Worm (Caenorhabditis elegans) whole organism, L4 larva: ENCODE data around the gene ZK1236.1.
A peak's percentile ranks its signal among the peaks of the same experiment; 100 is the strongest.

ENCODE experiments used
- D1046.2 ChIP-seq: fragments of 200-800 bp; sonication (Bioruptor generic); IDR thresholded peaks from 2 replicates; pipeline ENCODE4 v1.3.6; 2022; ENCODE audit warnings: missing genetic modification characterization, missing compliant biosample characterization
- F26F4.8 ChIP-seq: fragments of 200-800 bp; sonication (Bioruptor generic); conservative IDR thresholded peaks from 2 replicates; pipeline ENCODE4 v1.3.6; 2022; ENCODE audit warnings: missing genetic modification characterization, missing compliant biosample characterization
- F37D6.2 ChIP-seq: sonication (generic microtip); optimal IDR thresholded peaks from 2 replicates; lab custom pipeline; 2016; ENCODE audit warnings: mild to moderate bottlenecking, missing genetic modification characterization, missing compliant biosample characterization
- F44E2.7 ChIP-seq: fragments of 200-800 bp; sonication (Bioruptor generic); IDR thresholded peaks from 2 replicates; pipeline ENCODE4 v2.1.2; 2022; ENCODE audit warnings: missing genetic modification characterization, missing compliant biosample characterization
- T20F7.1 ChIP-seq: fragments of 200-800 bp; sonication (Bioruptor generic); optimal IDR thresholded peaks from 2 replicates; lab custom pipeline; 2018; ENCODE audit warnings: mild to moderate bottlenecking, missing genetic modification characterization, missing compliant biosample characterization
- Y5F2A.4 ChIP-seq: fragments of 200-800 bp; sonication (Bioruptor generic); optimal IDR thresholded peaks from 2 replicates; lab custom pipeline; 2018; ENCODE audit warnings: mild to moderate bottlenecking, missing genetic modification characterization, missing compliant biosample characterization
- Y75B8A.6 ChIP-seq: fragments of 200-800 bp; sonication (Bioruptor generic); IDR thresholded peaks from 2 replicates; pipeline ENCODE4 v1.3.6; 2022; ENCODE audit warnings: missing genetic modification reagents, missing genetic modification characterization, missing compliant biosample characterization
- ZK337.2 ChIP-seq: fragments of 200-800 bp; sonication (Bioruptor generic); IDR thresholded peaks from 2 replicates; pipeline ENCODE4 v1.3.6; 2022; ENCODE audit warnings: missing genetic modification reagents, missing genetic modification characterization, missing compliant biosample characterization
- aha-1 ChIP-seq: fragments of 150-350 bp; peaks from one replicate; lab custom pipeline; 2014; ENCODE audit warnings: missing biosample characterization, missing genetic modification characterization
- aly-2 ChIP-seq: sonication (generic microtip); optimal IDR thresholded peaks from 2 replicates; lab custom pipeline; 2018; ENCODE audit warnings: missing biosample characterization, missing genetic modification characterization
- ama-1 ChIP-seq: fragments of 150-350 bp; optimal IDR thresholded peaks from 2 replicates; lab custom pipeline; 2014; ENCODE audit warnings: inconsistent platforms, mixed read lengths
- ceh-32 ChIP-seq: sonication (generic microtip); optimal IDR thresholded peaks from 2 replicates; lab custom pipeline; 2016; ENCODE audit warnings: mild to moderate bottlenecking, missing genetic modification characterization, missing compliant biosample characterization; ENCODE audit not compliant: poor library complexity
- ceh-44 ChIP-seq: fragments of 200-800 bp; sonication (Bioruptor generic); IDR thresholded peaks from 2 replicates; pipeline ENCODE4 v1.3.6; 2022; ENCODE audit warnings: missing genetic modification reagents, missing genetic modification characterization, missing compliant biosample characterization
- ceh-82 ChIP-seq: sonication (generic microtip); optimal IDR thresholded peaks from 2 replicates; lab custom pipeline; 2017; ENCODE audit warnings: missing biosample characterization, missing genetic modification characterization
- ces-1 ChIP-seq: fragments of 150-350 bp; sonication (generic microtip); optimal IDR thresholded peaks from 4 replicates; lab custom pipeline; 2014; ENCODE audit warnings: missing biosample characterization, missing genetic modification reagents, missing genetic modification characterization
- daf-12 ChIP-seq: fragments of 150-350 bp; optimal IDR thresholded peaks from 2 replicates; lab custom pipeline; 2014; ENCODE audit warnings: missing biosample characterization, missing genetic modification reagents, missing genetic modification characterization
- daf-16 ChIP-seq, 3 experiments: sonication (generic microtip); optimal IDR thresholded peaks; 2 replicates each; lab custom pipeline; 2016 to 2017; ENCODE audit warnings: missing genetic modification characterization in 3 of 3, missing genetic modification reagents in 3 of 3, mild to moderate bottlenecking in 2 of 3, missing compliant biosample characterization in 2 of 3, missing biosample characterization in 1 of 3, moderate library complexity in 1 of 3
- dmd-6 ChIP-seq: fragments of 200-800 bp; sonication (Bioruptor generic); IDR thresholded peaks from 2 replicates; pipeline ENCODE4 v1.3.6; 2022; ENCODE audit warnings: missing genetic modification reagents, missing genetic modification characterization, missing compliant biosample characterization
- dmd-8 ChIP-seq: fragments of 200-800 bp; sonication (Bioruptor generic); IDR thresholded peaks from 2 replicates; pipeline ENCODE4 v1.3.6; 2022; ENCODE audit warnings: missing genetic modification characterization, missing compliant biosample characterization
- dpl-1 ChIP-seq: fragments of 150-350 bp; optimal IDR thresholded peaks from 2 replicates; lab custom pipeline; 2014; ENCODE audit warnings: missing biosample characterization, missing genetic modification reagents, missing genetic modification characterization
- dve-1 ChIP-seq: sonication (generic microtip); optimal IDR thresholded peaks from 2 replicates; lab custom pipeline; 2017; ENCODE audit warnings: antibody characterized with exemption, mild to moderate bottlenecking, missing genetic modification characterization, missing compliant biosample characterization; ENCODE audit not compliant: insufficient read depth
- fkh-10 ChIP-seq: fragments of 150-350 bp; optimal IDR thresholded peaks from 2 replicates; lab custom pipeline; 2014; ENCODE audit warnings: missing biosample characterization, missing genetic modification reagents, missing genetic modification characterization
- fos-1 ChIP-seq: fragments of 150-350 bp; optimal IDR thresholded peaks from 2 replicates; lab custom pipeline; 2014; ENCODE audit warnings: missing biosample characterization, missing genetic modification characterization
- hlh-30 ChIP-seq: sonication (generic microtip); optimal IDR thresholded peaks from 2 replicates; lab custom pipeline; 2017; ENCODE audit warnings: antibody characterized with exemption, mild to moderate bottlenecking, missing genetic modification characterization, missing compliant biosample characterization; ENCODE audit not compliant: insufficient read depth
- lim-7 ChIP-seq: fragments of 200-800 bp; sonication (Bioruptor generic); IDR thresholded peaks from 2 replicates; pipeline ENCODE4 v1.3.6; 2022; ENCODE audit warnings: missing genetic modification characterization, missing compliant biosample characterization
- lin-1 ChIP-seq: fragments of 200-800 bp; sonication (Bioruptor generic); IDR thresholded peaks from 2 replicates; pipeline ENCODE4 v1.3.6; 2022; ENCODE audit warnings: missing genetic modification reagents, missing genetic modification characterization, missing compliant biosample characterization
- lin-29 ChIP-seq: fragments of 200-800 bp; sonication (Bioruptor generic); IDR thresholded peaks from 2 replicates; pipeline ENCODE4 v1.3.6; 2022; ENCODE audit warnings: missing genetic modification reagents, missing genetic modification characterization, missing compliant biosample characterization
- lin-38 ChIP-seq: fragments of 200-800 bp; sonication (Bioruptor generic); IDR thresholded peaks from 2 replicates; pipeline ENCODE4 v1.3.6; 2022; ENCODE audit warnings: missing genetic modification reagents, missing genetic modification characterization, missing compliant biosample characterization
- lin-39 ChIP-seq: fragments of 150-350 bp; optimal IDR thresholded peaks from 2 replicates; lab custom pipeline; 2014; ENCODE audit warnings: missing biosample characterization, missing genetic modification reagents, missing genetic modification characterization
- madf-5 ChIP-seq, 2 experiments: fragments of 200-800 bp; sonication (Bioruptor generic); IDR thresholded peaks; 2 replicates each; pipeline ENCODE4 v1.3.6; 2022; ENCODE audit warnings: missing compliant biosample characterization in 2 of 2, missing genetic modification characterization in 2 of 2
- madf-9 ChIP-seq: fragments of 200-800 bp; sonication (Bioruptor generic); conservative IDR thresholded peaks from 2 replicates; pipeline ENCODE4 v1.3.6; 2022; ENCODE audit warnings: missing genetic modification reagents, missing genetic modification characterization, missing compliant biosample characterization
- mep-1 ChIP-seq: fragments of 150-350 bp; sonication (generic microtip); optimal IDR thresholded peaks from 3 replicates; lab custom pipeline; 2014; ENCODE audit warnings: missing biosample characterization, missing genetic modification characterization
- nhr-10 ChIP-seq: fragments of 150-350 bp; optimal IDR thresholded peaks from 2 replicates; lab custom pipeline; 2014; ENCODE audit warnings: missing biosample characterization, missing genetic modification characterization
- nhr-102 ChIP-seq: sonication (generic microtip); optimal IDR thresholded peaks from 2 replicates; lab custom pipeline; 2016; ENCODE audit warnings: mild to moderate bottlenecking, missing genetic modification characterization, moderate library complexity, missing compliant biosample characterization
- nhr-111 ChIP-seq: fragments of 200-800 bp; sonication (Bioruptor generic); optimal IDR thresholded peaks from 2 replicates; lab custom pipeline; 2018; ENCODE audit warnings: mild to moderate bottlenecking, missing genetic modification characterization, missing compliant biosample characterization
- nhr-237 ChIP-seq: sonication (generic microtip); optimal IDR thresholded peaks from 2 replicates; lab custom pipeline; 2017; ENCODE audit warnings: missing biosample characterization, missing genetic modification characterization
- nhr-48 ChIP-seq: sonication (generic microtip); optimal IDR thresholded peaks from 2 replicates; lab custom pipeline; 2016; ENCODE audit warnings: mild to moderate bottlenecking, missing genetic modification characterization, missing compliant biosample characterization
- nhr-6 ChIP-seq: fragments of 150-350 bp; optimal IDR thresholded peaks from 2 replicates; lab custom pipeline; 2014; ENCODE audit warnings: missing biosample characterization, missing genetic modification characterization
- nhr-76 ChIP-seq: fragments of 150-350 bp; optimal IDR thresholded peaks from 2 replicates; lab custom pipeline; 2014; ENCODE audit warnings: missing biosample characterization, missing genetic modification characterization
- nhr-77 ChIP-seq: fragments of 150-350 bp; optimal IDR thresholded peaks from 2 replicates; lab custom pipeline; 2014; ENCODE audit warnings: missing biosample characterization, missing genetic modification characterization
- php-3 ChIP-seq: fragments of 200-800 bp; sonication (Bioruptor generic); IDR thresholded peaks from 2 replicates; pipeline ENCODE4 v1.3.6; 2022; ENCODE audit warnings: missing genetic modification reagents, missing genetic modification characterization, missing compliant biosample characterization
- pqm-1 ChIP-seq: sonication (generic microtip); optimal IDR thresholded peaks from 2 replicates; lab custom pipeline; 2017; ENCODE audit warnings: missing biosample characterization, missing genetic modification characterization
- rbr-2 ChIP-seq: sonication (generic microtip); optimal IDR thresholded peaks from 2 replicates; lab custom pipeline; 2016; ENCODE audit warnings: missing genotype, missing genetic modification characterization, missing compliant biosample characterization
- saeg-2 ChIP-seq: fragments of 200-800 bp; sonication (Bioruptor generic); IDR thresholded peaks from 2 replicates; pipeline ENCODE4 v1.3.6; 2022; ENCODE audit warnings: missing genetic modification reagents, missing genetic modification characterization, missing compliant biosample characterization
- sdz-12 ChIP-seq: fragments of 200-800 bp; sonication (Bioruptor generic); optimal IDR thresholded peaks from 2 replicates; lab custom pipeline; 2018; ENCODE audit warnings: mild to moderate bottlenecking, missing genetic modification characterization, missing compliant biosample characterization
- set-16 ChIP-seq: fragments of 200-800 bp; sonication (Bioruptor generic); IDR thresholded peaks from 2 replicates; pipeline ENCODE4 v1.3.6; 2022; ENCODE audit warnings: missing genetic modification reagents, missing genetic modification characterization, missing compliant biosample characterization
- skn-1 ChIP-seq: fragments of 150-350 bp; optimal IDR thresholded peaks from 2 replicates; lab custom pipeline; 2014; ENCODE audit warnings: missing biosample characterization, missing genetic modification characterization
- unc-130 ChIP-seq: sonication (generic microtip); optimal IDR thresholded peaks from 2 replicates; lab custom pipeline; 2016; ENCODE audit warnings: missing genetic modification reagents, missing genetic modification characterization, missing compliant biosample characterization
- unc-39 ChIP-seq: sonication (generic microtip); optimal IDR thresholded peaks from 2 replicates; lab custom pipeline; 2017; ENCODE audit warnings: missing biosample characterization, missing genetic modification characterization
- vab-7 ChIP-seq: fragments of 200-800 bp; sonication (Bioruptor generic); IDR thresholded peaks from 2 replicates; pipeline ENCODE4 v1.3.6; 2022; ENCODE audit warnings: missing genetic modification reagents, missing genetic modification characterization, missing compliant biosample characterization
- zip-11 ChIP-seq: fragments of 200-800 bp; sonication (Bioruptor generic); IDR thresholded peaks from 2 replicates; pipeline ENCODE4 v1.3.6; 2022; ENCODE audit warnings: missing genetic modification characterization, missing compliant biosample characterization

ZK1236.1 gene

DNA sequence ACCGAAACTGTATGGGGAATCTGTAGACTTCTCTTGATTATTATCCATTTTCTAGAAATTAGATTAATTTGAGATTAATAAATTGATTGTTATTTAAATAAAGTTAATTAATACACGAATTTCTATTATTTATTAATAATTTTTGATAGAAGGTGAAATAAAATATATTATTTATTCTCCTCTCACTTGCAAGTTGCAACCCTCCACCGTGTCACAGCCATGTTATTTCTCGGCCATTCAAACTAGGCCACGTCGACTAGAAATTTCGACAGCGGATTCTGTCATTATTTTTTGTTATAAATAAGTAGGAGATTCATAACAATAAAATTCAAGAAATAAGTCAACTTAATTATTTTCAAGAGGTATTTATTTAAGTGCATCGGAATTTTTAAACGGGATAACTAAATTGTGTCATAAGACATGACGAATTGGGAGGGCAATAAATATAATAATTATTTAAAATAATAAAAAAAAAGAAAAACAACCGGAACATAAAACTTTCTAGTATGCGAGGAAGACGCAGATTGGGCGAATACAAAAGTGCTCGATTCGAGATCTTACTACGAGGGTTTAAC, 14.5 kb downstream of the ZK1236.1 start, which contains the start of gene ufbp-1 (continued):
- peak; percentile 14; the same call in 1 of the 2 replicates for TF ChIP-seq ceh-44
- TF ChIP-seq F37D6.2 (tag; lab: Kevin White, UChicago), result peak; percentile 8
- peak; percentile 77 for TF ChIP-seq Y5F2A.4 (GFP tag; lab: Kevin White, UChicago)
- TF ChIP-seq rbr-2 (tag; lab: Kevin White, UChicago), result peak; percentile 26
- TF ChIP-seq ceh-82 (tag; lab: Kevin White, UChicago), result no peak
- TF ChIP-seq nhr-76 (tag; lab: Kevin White, UChicago), result no peak
- peak; percentile 96 for TF ChIP-seq mep-1
- peak; percentile 41; the same call in 1 of the 2 replicates for TF ChIP-seq lin-29 (GFP tag; lab: Robert Waterston, UW)
- peak; percentile 49 to 61 for TF ChIP-seq daf-16 (GFP tag; optimal IDR thresholded peaks at IDR 0.05; lab: Kevin White, UChicago)
- TF ChIP-seq daf-16 (tag; optimal IDR thresholded peaks at IDR 0.05; lab: Kevin White, UChicago), result peak; percentile 86
- TF ChIP-seq dpl-1, result peak; percentile 61
- TF ChIP-seq nhr-77 (tag; lab: Kevin White, UChicago), result no peak
- no peak for TF ChIP-seq D1046.2 (GFP tag; lab: Robert Waterston, UW)
- TF ChIP-seq madf-5 (GFP tag; IDR thresholded peaks at IDR 0.05; lab: Robert Waterston, UW), result peak in 1 of 2 experiments; percentile 24; a peak in 2 of 4 replicates
- no peak for TF ChIP-seq unc-39 (tag; lab: Kevin White, UChicago)
- peak; percentile 34 for TF ChIP-seq nhr-111
- TF ChIP-seq pqm-1 (tag; lab: Kevin White, UChicago), result no peak
- no peak for TF ChIP-seq F26F4.8 (GFP tag; lab: Robert Waterston, UW)
- TF ChIP-seq nhr-48 (tag; lab: Kevin White, UChicago), result peak; percentile 18
- TF ChIP-seq dmd-6 (GFP tag; lab: Robert Waterston, UW), result peak; percentile 51; the same call in 1 of the 2 replicates
- TF ChIP-seq nhr-10 (tag; lab: Kevin White, UChicago), result no peak
- TF ChIP-seq php-3 (GFP tag; lab: Robert Waterston, UW), result peak; percentile 79
- no peak for TF ChIP-seq aha-1 (tag; lab: Kevin White, UChicago)
- peak; percentile 68 for TF ChIP-seq nhr-102 (tag; lab: Kevin White, UChicago)
- peak; percentile 65 for TF ChIP-seq ama-1
- peak; percentile 34 for TF ChIP-seq hlh-30 (tag; lab: Kevin White, UChicago)
- no peak for TF ChIP-seq ces-1 (GFP tag; lab: Kevin White, UChicago)
- TF ChIP-seq Y75B8A.6 (GFP tag; lab: Robert Waterston, UW), result peak; percentile 52; the same call in 1 of the 2 replicates
- no peak for TF ChIP-seq ceh-32 (tag; lab: Kevin White, UChicago)
- TF ChIP-seq unc-130 (GFP tag; lab: Kevin White, UChicago), result peak; percentile 58
- peak; percentile 72 for TF ChIP-seq aly-2 (tag; lab: Kevin White, UChicago)
- no peak for TF ChIP-seq fos-1 (tag; lab: Kevin White, UChicago)
- no peak for TF ChIP-seq F44E2.7 (GFP tag; lab: Robert Waterston, UW)
- no peak for TF ChIP-seq dmd-8 (GFP tag; lab: Robert Waterston, UW)
- TF ChIP-seq saeg-2, result peak; percentile 74
- no peak; the same call in 1 of the 2 replicates for TF ChIP-seq vab-7 (GFP tag; lab: Robert Waterston, UW)
- TF ChIP-seq daf-12 (tag; lab: Kevin White, UChicago), result no peak
- TF ChIP-seq nhr-6, result peak; percentile 52
- TF ChIP-seq skn-1 (tag; lab: Kevin White, UChicago), result no peak
- no peak for TF ChIP-seq set-16 (GFP tag; lab: Robert Waterston, UW)
- peak; percentile 82 for TF ChIP-seq lin-38 (GFP tag; lab: Robert Waterston, UW)
- peak; percentile 81 for TF ChIP-seq lim-7 (GFP tag; lab: Robert Waterston, UW)
- TF ChIP-seq fkh-10 (GFP tag; lab: Kevin White, UChicago), result no peak
- TF ChIP-seq sdz-12, result peak; percentile 87
- no peak for TF ChIP-seq nhr-237
- TF ChIP-seq lin-1 (GFP tag; lab: Robert Waterston, UW), result peak; percentile 90
- peak; percentile 89 for TF ChIP-seq dve-1 (tag; lab: Kevin White, UChicago)
- no peak for TF ChIP-seq lin-39 (tag; lab: Kevin White, UChicago)
- TF ChIP-seq ZK337.2 (GFP tag; lab: Robert Waterston, UW), result peak; percentile 37; the same call in 1 of the 2 replicates
- 0 out of 2 replicates have a peak, but pooled peaks have one; percentile 77 for TF ChIP-seq zip-11 (GFP tag; lab: Robert Waterston, UW)
- peak; percentile 87 for TF ChIP-seq T20F7.1 (GFP tag; lab: Kevin White, UChicago)
- 0 out of 2 replicates have a peak, but pooled peaks have one; percentile 24 for TF ChIP-seq madf-9
